Worm (Caenorhabditis elegans): Measurements from ENCODE around the gene fbxa-79.

The fbxa-79 gene

DNA sequence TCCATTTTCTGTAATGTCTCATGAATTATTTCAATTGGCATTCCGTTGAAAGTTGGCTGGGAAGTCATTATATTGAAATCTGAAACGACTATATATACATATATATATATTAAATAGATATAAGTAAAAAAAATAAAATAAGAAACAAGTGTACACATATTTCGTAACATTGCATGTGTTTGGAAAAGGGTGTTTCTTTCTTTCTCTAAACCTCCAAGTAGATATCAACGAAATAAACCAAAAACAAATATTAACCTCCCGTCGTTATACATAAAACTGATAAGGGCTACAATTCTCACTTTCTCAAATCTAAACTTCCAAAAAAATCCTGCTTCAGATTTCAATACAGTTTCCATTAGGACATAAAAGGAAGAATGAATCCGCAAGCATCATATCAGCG lies at the start of gene fbxa-79:
TSS of gene fbxa-79 (minus strand) at position 86 of the 400 bp plus-strand sequence.
- TF ChIP-seq him-1 (tag; optimal IDR thresholded peaks at IDR 0.05) = no peak
- TF ChIP-seq W03F9.2 (tag; optimal IDR thresholded peaks at IDR 0.05) = no peak
- no peak for TF ChIP-seq dao-5 (tag; optimal IDR thresholded peaks at IDR 0.05)

DNA sequence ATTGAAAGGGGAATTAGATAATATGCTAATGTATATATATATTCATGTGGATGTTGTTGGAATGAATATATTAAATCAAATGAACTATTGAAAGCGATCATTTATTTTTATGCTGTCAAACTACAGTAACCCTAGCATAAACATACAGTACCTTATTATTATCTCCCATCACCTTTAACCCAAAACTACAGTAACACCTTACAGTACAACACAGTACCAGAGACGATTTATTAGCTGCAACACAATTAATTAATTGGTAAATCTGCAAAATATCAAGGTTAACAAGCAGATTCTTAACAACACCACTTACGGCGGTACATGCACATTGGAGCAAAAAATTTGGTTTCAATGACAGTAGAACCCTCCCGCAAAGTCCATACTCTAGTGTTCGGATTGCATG lies 47.2 kb upstream of the fbxa-79 start, which contains the start of gene Y82E9BL.1:
TSS of gene Y82E9BL.1 (minus strand) at position 101 of the 400 bp plus-strand sequence.
- TF ChIP-seq W03F9.2 (tag; optimal IDR thresholded peaks at IDR 0.05) (no peak), him-1 (tag; optimal IDR thresholded peaks at IDR 0.05) (no peak), dao-5 (tag; optimal IDR thresholded peaks at IDR 0.05) (no peak)

DNA sequence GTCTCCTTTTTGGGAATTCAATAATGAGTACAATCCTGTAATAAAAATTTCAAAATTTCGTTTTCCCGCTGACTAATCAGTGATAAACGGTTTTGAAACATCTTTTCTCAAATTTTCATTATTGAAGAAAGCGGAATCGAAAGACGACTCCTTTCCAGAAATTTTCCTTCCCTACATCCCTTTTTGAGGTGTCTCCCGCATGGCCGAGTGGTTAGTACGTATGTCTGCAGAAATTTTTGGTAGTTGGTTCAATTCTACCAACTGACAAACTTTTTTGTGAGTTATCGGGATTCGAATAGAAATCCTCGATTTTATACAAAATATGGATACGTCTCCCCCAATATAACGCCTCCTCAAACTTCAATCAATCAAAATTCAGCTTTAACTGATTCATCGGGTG lies 46.4 kb upstream of the fbxa-79 start:
- TF ChIP-seq W03F9.2 (tag; optimal IDR thresholded peaks at IDR 0.05) = no peak
- no peak for TF ChIP-seq him-1 (tag; optimal IDR thresholded peaks at IDR 0.05)
- no peak for TF ChIP-seq dao-5 (tag; optimal IDR thresholded peaks at IDR 0.05)

DNA sequence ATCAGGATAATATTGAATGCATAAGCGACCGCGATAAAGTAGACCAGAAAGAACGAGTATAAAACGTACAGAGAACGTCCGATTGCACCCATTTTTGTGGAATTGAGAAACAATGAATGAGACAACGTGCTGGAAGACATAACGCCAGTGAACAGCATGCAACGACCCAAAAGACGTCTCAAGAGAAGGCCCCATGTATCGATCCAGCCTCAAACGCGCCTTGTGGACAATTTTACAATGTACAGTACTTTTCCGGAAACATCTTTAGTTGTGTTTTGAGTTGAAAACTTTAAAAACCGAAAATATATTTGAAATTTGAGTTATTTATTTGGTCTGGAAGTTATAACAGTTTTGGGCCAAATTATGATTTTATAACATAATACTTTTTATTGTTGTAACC lies 42.7 kb upstream of the fbxa-79 start, which contains the start of gene Y82E9BL.3:
TSS of gene Y82E9BL.3 (minus strand) at position 101 of the 400 bp plus-strand sequence.
- TF ChIP-seq dao-5 (tag; optimal IDR thresholded peaks at IDR 0.05) = no peak
- TF ChIP-seq W03F9.2 (tag; optimal IDR thresholded peaks at IDR 0.05) = no peak
- TF ChIP-seq him-1 (tag; optimal IDR thresholded peaks at IDR 0.05) = no peak

DNA sequence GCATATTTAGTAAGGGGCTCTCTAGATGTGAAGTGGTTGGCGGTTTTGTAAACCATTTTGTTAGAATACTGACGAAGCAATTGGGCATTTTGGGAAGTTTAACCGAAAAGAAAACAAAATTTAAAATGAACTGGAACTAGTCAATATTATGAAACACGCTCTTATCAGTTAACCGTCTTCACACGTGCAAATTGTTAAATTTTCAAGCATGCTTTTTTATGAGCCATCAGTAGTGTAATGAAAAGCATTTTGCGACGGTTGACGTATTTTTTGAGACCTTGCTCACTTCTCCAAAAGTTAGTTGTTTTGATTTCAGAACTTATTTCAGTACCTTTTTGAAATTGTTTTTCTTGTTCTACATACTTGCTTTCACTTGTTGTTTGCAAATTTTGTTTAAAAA lies 41.2 kb upstream of the fbxa-79 start, which contains the start of gene fbxa-25:
TSS of gene fbxa-25 (minus strand) at position 138 of the 400 bp plus-strand sequence.
- TF ChIP-seq dao-5 (tag; optimal IDR thresholded peaks at IDR 0.05) (no peak), him-1 (tag; optimal IDR thresholded peaks at IDR 0.05) (no peak), W03F9.2 (tag; optimal IDR thresholded peaks at IDR 0.05) (no peak)

DNA sequence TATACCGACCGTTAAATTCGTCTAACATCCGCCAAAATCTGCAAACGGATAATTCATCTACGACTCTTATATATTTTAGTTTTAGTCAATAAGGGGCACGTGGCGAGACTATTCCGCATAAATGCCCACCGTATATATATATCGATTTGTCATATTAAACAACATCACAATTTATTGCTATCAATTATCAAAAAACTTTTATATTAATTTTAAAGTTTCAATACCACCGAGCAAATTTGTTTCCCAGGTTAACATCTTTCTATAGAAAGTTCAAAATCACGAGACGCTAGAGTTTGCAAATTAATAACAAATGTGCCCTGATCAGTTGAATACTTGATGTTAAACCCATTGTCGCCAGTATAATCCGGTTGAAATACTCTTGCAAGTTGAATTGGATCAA lies 39.4 kb upstream of the fbxa-79 start, which contains the start of gene Y82E9BL.5:
TSS of gene Y82E9BL.5 (minus strand) at position 101 of the 400 bp plus-strand sequence.
- TF ChIP-seq W03F9.2 (tag; optimal IDR thresholded peaks at IDR 0.05) (no peak), him-1 (tag; optimal IDR thresholded peaks at IDR 0.05) (no peak), dao-5 (tag; optimal IDR thresholded peaks at IDR 0.05) (no peak)

DNA sequence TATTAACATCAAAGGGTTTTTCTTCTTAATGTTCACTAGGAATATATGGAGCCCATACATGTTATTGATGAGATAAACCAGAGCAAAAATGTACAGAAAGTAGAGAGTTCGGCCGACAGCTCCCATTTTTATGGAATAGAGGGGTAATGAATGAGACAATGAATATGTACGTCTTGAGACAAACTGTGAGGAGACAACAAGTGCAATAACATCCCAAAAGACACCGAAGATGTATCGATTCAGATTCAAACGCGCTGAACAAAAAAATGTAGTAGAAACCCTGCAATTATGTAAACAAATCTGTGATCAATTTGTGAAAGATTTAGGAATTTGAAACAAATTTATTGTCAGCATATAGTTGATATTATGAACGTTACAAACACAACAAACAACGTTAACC lies 38.9 kb upstream of the fbxa-79 start:
- no peak for TF ChIP-seq dao-5 (tag; optimal IDR thresholded peaks at IDR 0.05)
- no peak for TF ChIP-seq W03F9.2 (tag; optimal IDR thresholded peaks at IDR 0.05)
- no peak for TF ChIP-seq him-1 (tag; optimal IDR thresholded peaks at IDR 0.05)

ce11 chrIII:1345694-1346093 lies 37.6 kb upstream of the fbxa-79 start, which contains the start of gene Y82E9BL.6:
TSS of gene Y82E9BL.6 (minus strand) at chrIII:1345794.
- no peak for TF ChIP-seq dao-5 (tag; optimal IDR thresholded peaks at IDR 0.05)
- no peak for TF ChIP-seq him-1 (tag; optimal IDR thresholded peaks at IDR 0.05)
- TF ChIP-seq W03F9.2 (tag; optimal IDR thresholded peaks at IDR 0.05) = no peak

- TF ChIP-seq him-1 (tag; optimal IDR thresholded peaks at IDR 0.05) (no peak), W03F9.2 (tag; optimal IDR thresholded peaks at IDR 0.05) (no peak), dao-5 (tag; optimal IDR thresholded peaks at IDR 0.05) (no peak)
Measured at ce11 chrIII:1342919-1343419, 34.9 kb upstream of the fbxa-79 start, which contains the start of gene fbxa-27. TSS of gene fbxa-27 (plus strand) at chrIII:1342969.

DNA sequence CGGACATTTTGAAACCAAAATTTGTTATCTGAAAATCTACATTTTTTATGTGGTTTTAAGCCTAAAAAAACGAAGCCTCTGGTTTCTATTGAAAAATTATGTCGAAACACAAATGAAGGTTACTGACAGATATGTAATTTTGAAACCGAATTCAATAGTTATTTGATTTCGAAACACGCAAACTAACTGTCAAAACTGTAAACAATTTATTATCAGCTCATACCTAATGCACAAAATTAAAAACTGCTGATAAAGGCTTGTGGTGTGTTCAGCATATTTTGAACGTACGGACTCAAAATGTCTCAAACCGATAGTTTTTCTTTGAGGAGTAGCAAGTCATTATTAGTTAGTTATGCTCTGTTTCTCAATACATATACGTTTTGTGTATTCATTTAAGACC lies 34.4 kb upstream of the fbxa-79 start, which contains the start of gene fbxa-26:
TSS of gene fbxa-26 (minus strand) at position 35 of the 400 bp plus-strand sequence.
- TF ChIP-seq dao-5 (tag; optimal IDR thresholded peaks at IDR 0.05) = no peak
- no peak for TF ChIP-seq him-1 (tag; optimal IDR thresholded peaks at IDR 0.05)
- no peak for TF ChIP-seq W03F9.2 (tag; optimal IDR thresholded peaks at IDR 0.05)

DNA sequence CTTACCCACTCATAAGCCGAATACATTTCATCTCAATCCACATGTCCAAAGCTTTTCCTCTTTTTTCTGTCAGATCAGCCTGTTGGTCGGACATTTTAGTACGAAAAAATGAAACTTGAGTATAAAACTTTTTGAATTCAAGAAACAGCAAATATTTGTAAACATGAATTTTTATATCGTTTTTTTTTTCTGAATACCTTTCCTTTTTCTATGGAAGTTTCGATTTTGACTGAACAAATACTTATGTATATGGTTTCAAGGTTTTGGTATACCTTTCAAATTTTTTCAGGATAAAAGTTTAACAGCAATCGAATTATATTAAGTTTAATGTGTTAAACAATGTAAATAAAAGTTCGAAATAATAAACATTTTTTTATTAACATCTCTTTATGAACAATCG lies 32.1 kb upstream of the fbxa-79 start, which contains the start of gene fbxa-5:
TSS of gene fbxa-5 (minus strand) at position 101 of the 400 bp plus-strand sequence.
- TF ChIP-seq W03F9.2 (tag; optimal IDR thresholded peaks at IDR 0.05) (no peak), dao-5 (tag; optimal IDR thresholded peaks at IDR 0.05) (no peak), him-1 (tag; optimal IDR thresholded peaks at IDR 0.05) (no peak)

ce11 chrIII:1331894-1332293 lies 23.8 kb upstream of the fbxa-79 start, which contains the start of gene Y82E9BL.19:
TSS of gene Y82E9BL.19 (plus strand) at chrIII:1332016.
- TF ChIP-seq him-1 (tag; optimal IDR thresholded peaks at IDR 0.05) (no peak), dao-5 (tag; optimal IDR thresholded peaks at IDR 0.05) (no peak), W03F9.2 (tag; optimal IDR thresholded peaks at IDR 0.05) (no peak)

DNA sequence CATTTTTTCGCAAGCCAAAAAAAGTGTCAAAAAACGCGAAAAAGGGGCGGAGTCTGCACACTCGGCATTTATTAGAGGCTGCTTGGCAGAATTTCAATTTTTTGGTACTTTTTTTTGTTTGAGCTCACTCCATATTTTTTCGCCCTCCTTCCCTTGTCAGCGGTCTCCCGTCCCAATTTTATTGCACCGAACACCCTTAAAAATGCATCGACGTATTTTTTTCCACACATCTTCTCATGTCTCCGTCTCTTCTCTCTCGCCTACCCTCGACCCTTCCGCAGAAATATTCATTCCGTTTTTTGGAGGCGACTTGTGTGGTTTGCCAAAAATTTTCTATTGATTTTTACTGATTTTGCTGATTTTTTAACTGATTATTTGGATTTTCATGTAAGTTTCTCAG lies 18.4 kb upstream of the fbxa-79 start, which contains the start of gene Y82E9BL.18:
TSS of gene Y82E9BL.18 (plus strand) at position 301 of the 400 bp plus-strand sequence.
- TF ChIP-seq W03F9.2 (tag; optimal IDR thresholded peaks at IDR 0.05) = no peak
- TF ChIP-seq dao-5 (tag; optimal IDR thresholded peaks at IDR 0.05) = no peak

DNA sequence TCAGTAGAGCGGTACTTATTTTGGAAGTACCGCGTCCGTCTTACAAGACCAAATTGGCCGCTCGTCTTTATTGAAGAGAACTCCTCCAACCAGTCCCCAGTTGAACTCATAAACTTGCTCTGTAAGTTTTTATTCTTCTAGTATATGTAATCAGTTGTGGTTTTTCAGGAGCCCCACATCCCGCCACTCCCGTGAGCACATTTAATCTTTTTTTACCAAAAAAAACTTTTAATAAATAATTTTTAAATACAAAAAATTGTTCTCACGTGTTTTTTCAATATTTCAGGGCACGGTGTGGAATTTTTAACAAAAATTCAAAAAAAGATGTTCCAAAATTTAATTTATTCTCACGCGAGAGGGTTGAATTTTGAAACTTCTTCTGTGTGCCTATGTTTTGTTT lies 16.4 kb upstream of the fbxa-79 start, which contains the start of gene fbxa-14:
TSS of gene fbxa-14 (minus strand) at position 101 of the 400 bp plus-strand sequence.
- TF ChIP-seq W03F9.2 (tag; optimal IDR thresholded peaks at IDR 0.05) = no peak
- no peak for TF ChIP-seq dao-5 (tag; optimal IDR thresholded peaks at IDR 0.05)
- no peak for TF ChIP-seq him-1 (tag; optimal IDR thresholded peaks at IDR 0.05)
